Worm (Caenorhabditis elegans) whole organism, L1 larva: ENCODE measurements around the gene ptc-1.

ENCODE experiments used
- alr-1 ChIP-seq: fragments of 200-800 bp; sonication (Bioruptor generic); optimal IDR thresholded peaks from 2 replicates; lab custom pipeline; 2018; ENCODE audit warnings: borderline replicate concordance, mild to moderate bottlenecking, missing genetic modification characterization, missing compliant biosample characterization
- dpl-1 ChIP-seq, 3 experiments: fragments of 150-350 bp in 2 of 3; sonication (generic microtip) in 1 of 3; optimal IDR thresholded peaks; 2 replicates each; lab custom pipeline; 2014 to 2017; ENCODE audit warnings: missing biosample characterization in 3 of 3, missing genetic modification characterization in 3 of 3, missing genetic modification reagents in 3 of 3
- fos-1 ChIP-seq: fragments of 150-350 bp; optimal IDR thresholded peaks from 2 replicates; lab custom pipeline; 2014; ENCODE audit warnings: missing biosample characterization, missing genetic modification characterization
- lir-3 ChIP-seq: sonication (generic microtip); optimal IDR thresholded peaks from 2 replicates; lab custom pipeline; 2016; ENCODE audit warnings: mild to moderate bottlenecking, missing genetic modification characterization, moderate library complexity, missing compliant biosample characterization; ENCODE audit not compliant: poor library complexity
- lsy-2 ChIP-seq, 2 experiments: fragments of 150-350 bp; optimal IDR thresholded peaks; 2 replicates each; lab custom pipeline; 2014; ENCODE audit warnings: missing biosample characterization in 2 of 2, missing genetic modification characterization in 2 of 2
- sox-4 ChIP-seq: sonication (generic microtip); optimal IDR thresholded peaks from 2 replicates; lab custom pipeline; 2016; ENCODE audit warnings: missing genetic modification characterization, missing compliant biosample characterization
- sptf-1 ChIP-seq: fragments of 150-350 bp; optimal IDR thresholded peaks from 2 replicates; lab custom pipeline; 2014; ENCODE audit warnings: missing biosample characterization, missing genetic modification characterization
- unc-130 ChIP-seq: fragments of 150-350 bp; optimal IDR thresholded peaks from 2 replicates; lab custom pipeline; 2017; ENCODE audit warnings: missing biosample characterization, missing genetic modification characterization, inconsistent platforms
- zag-1 ChIP-seq: fragments of 150-350 bp; optimal IDR thresholded peaks from 2 replicates; lab custom pipeline; 2014; ENCODE audit warnings: missing biosample characterization, missing genetic modification characterization

DNA sequence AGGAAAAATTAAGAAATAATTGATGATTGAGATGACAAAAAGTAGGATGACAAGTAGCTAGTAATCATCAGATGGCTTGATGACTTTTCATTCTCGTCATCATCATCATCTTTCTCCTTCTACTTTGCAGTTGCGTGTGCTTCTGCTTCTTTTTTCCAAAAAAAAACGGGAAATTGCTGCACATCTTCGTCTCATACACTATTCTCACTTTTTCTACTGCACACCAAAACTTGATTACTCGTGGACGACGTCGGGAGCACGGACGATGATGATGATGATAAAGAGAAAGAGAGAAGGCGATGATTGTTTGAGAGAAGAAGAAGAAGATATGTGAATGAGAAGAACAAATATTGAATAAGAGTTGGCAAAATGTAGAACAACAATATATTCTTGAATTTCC is 28.1 kb downstream of the ptc-1 start:
- no peak for TF ChIP-seq sox-4
- no peak for TF ChIP-seq sptf-1
- no peak for TF ChIP-seq unc-130 (tag; lab: Kevin White, UChicago)
- no peak for TF ChIP-seq alr-1
- no peak for TF ChIP-seq fos-1
- TF ChIP-seq zag-1 (tag; lab: Kevin White, UChicago): no peak
- TF ChIP-seq lsy-2 (tag; optimal IDR thresholded peaks at IDR 0.05; lab: Kevin White, UChicago): no peak
- TF ChIP-seq lir-3 (tag; lab: Kevin White, UChicago): no peak
- TF ChIP-seq dpl-1 (GFP tag; optimal IDR thresholded peaks at IDR 0.05; lab: Kevin White, UChicago): no peak
